Fruit fly (Drosophila melanogaster): ENCODE measurements around the gene CG12268.

CG12268 gene

dm6 chr3R:23942965-23943413 lies 5.2 kb downstream of the CG12268 start, which contains the start of gene Gdh (continued):
- peak; percentile 45 for TF ChIP-seq PHDP (tag; optimal IDR thresholded peaks at IDR 0.05)
- no peak for TF ChIP-seq CG12659 (GFP tag; optimal IDR thresholded peaks at IDR 0.05)
- 0 out of 2 replicates have a peak, but pooled peaks have one; percentile 46 for TF ChIP-seq bbx (GFP tag; IDR thresholded peaks at IDR 0.05; ENCODE audit: partially characterized antibody)
- no peak for TF ChIP-seq z (GFP tag; IDR thresholded peaks at IDR 0.05)
- TF ChIP-seq sqz (GFP tag; optimal IDR thresholded peaks at IDR 0.05), result peak; percentile 36
- TF ChIP-seq slbo (GFP tag; IDR thresholded peaks at IDR 0.05), result 0 out of 2 replicates have a peak, but pooled peaks have one; percentile 43
- no peak for TF ChIP-seq CG17186 (GFP tag; optimal IDR thresholded peaks at IDR 0.05)
- TF ChIP-seq Kr (GFP tag; optimal IDR thresholded peaks at IDR 0.05), result no peak
- 0 out of 2 replicates have a peak, but pooled peaks have one; percentile 22 for TF ChIP-seq GATAe (GFP tag; conservative IDR thresholded peaks at IDR 0.05)
- TF ChIP-seq scrt (GFP tag; optimal IDR thresholded peaks at IDR 0.05), result peak; percentile 65
- TF ChIP-seq shn (GFP tag; optimal IDR thresholded peaks at IDR 0.05), result no peak
- TF ChIP-seq pfk (GFP tag; optimal IDR thresholded peaks at IDR 0.05), result peak; percentile 38
- TF ChIP-seq oc (tag; optimal IDR thresholded peaks at IDR 0.05), result peak; percentile 56
- TF ChIP-seq dysf (GFP tag; IDR thresholded peaks at IDR 0.05), result 0 out of 3 replicates have a peak, but pooled peaks have one; percentile 18
- TF ChIP-seq lab (GFP tag; optimal IDR thresholded peaks at IDR 0.05), result peak; percentile 72
- TF ChIP-seq dan (GFP tag; IDR thresholded peaks at IDR 0.05), result no peak
- peak; percentile 35 for TF ChIP-seq CG12769 (tag; optimal IDR thresholded peaks at IDR 0.05)
- TF ChIP-seq Pdp1 (GFP tag; optimal IDR thresholded peaks at IDR 0.05), result peak in 1 of 2 experiments; percentile 23
- no peak for TF ChIP-seq CG6689 (GFP tag; IDR thresholded peaks at IDR 0.05)
- TF ChIP-seq MESR4 (GFP tag; optimal IDR thresholded peaks at IDR 0.05), result peak; percentile 18
- TF ChIP-seq CG12236 (GFP tag; optimal IDR thresholded peaks at IDR 0.05), result no peak
- no peak for TF ChIP-seq esg (GFP tag; conservative IDR thresholded peaks at IDR 0.05)
- peak; percentile 35 for TF ChIP-seq CG10147 (GFP tag; optimal IDR thresholded peaks at IDR 0.05)
- TF ChIP-seq lilli (GFP tag; optimal IDR thresholded peaks at IDR 0.05), result peak; percentile 62
- no peak for TF ChIP-seq toy (GFP tag; IDR thresholded peaks at IDR 0.05)
- no peak for TF ChIP-seq CG3838 (GFP tag; optimal IDR thresholded peaks at IDR 0.05)
- no peak for TF ChIP-seq Hr51 (GFP tag; optimal IDR thresholded peaks at IDR 0.05)
- no peak for TF ChIP-seq CG5180 (GFP tag; optimal IDR thresholded peaks at IDR 0.05)
- TF ChIP-seq CG18619 (GFP tag; optimal IDR thresholded peaks at IDR 0.05), result no peak
- no peak for TF ChIP-seq CG15011 (GFP tag; optimal IDR thresholded peaks at IDR 0.05)
- TF ChIP-seq jing (GFP tag; optimal IDR thresholded peaks at IDR 0.05), result no peak
- no peak for TF ChIP-seq emc (GFP tag; optimal IDR thresholded peaks at IDR 0.05)
- TF ChIP-seq Drgx (GFP tag; IDR thresholded peaks at IDR 0.05), result peak; percentile 51
- TF ChIP-seq hb (GFP tag; IDR thresholded peaks at IDR 0.05; ENCODE audit: partially characterized antibody), result no peak
- TF ChIP-seq pros (GFP tag; optimal IDR thresholded peaks at IDR 0.05), result no peak
- no peak for TF ChIP-seq CG4820 (GFP tag; optimal IDR thresholded peaks at IDR 0.05)
- no peak for TF ChIP-seq al (GFP tag; IDR thresholded peaks at IDR 0.05)
- peak; percentile 68 for TF ChIP-seq sug (tag; optimal IDR thresholded peaks at IDR 0.05)
- no peak for TF ChIP-seq CG9215 (GFP tag; IDR thresholded peaks at IDR 0.05)
- no peak for TF ChIP-seq Hr3 (GFP tag; optimal IDR thresholded peaks at IDR 0.05)
- TF ChIP-seq Dad (GFP tag; optimal IDR thresholded peaks at IDR 0.05), result no peak
- TF ChIP-seq cad (GFP tag; optimal IDR thresholded peaks at IDR 0.05), result no peak
- TF ChIP-seq sens-2 (GFP tag; IDR thresholded peaks at IDR 0.05), result no peak
- TF ChIP-seq chn (GFP tag; optimal IDR thresholded peaks at IDR 0.05), result no peak
- peak; percentile 60; the same call in 1 of the 2 replicates for TF ChIP-seq amos (GFP tag; IDR thresholded peaks at IDR 0.05; ENCODE audit: partially characterized antibody)
- no peak for TF ChIP-seq CG8089 (GFP tag; optimal IDR thresholded peaks at IDR 0.05)
- no peak for TF ChIP-seq CG12942 (GFP tag; optimal IDR thresholded peaks at IDR 0.05)
- no peak for TF ChIP-seq otp (GFP tag; IDR thresholded peaks at IDR 0.05)
- TF ChIP-seq fd3F (GFP tag; optimal IDR thresholded peaks at IDR 0.05), result no peak
- TF ChIP-seq kah (GFP tag; optimal IDR thresholded peaks at IDR 0.05), result peak; percentile 26

Data from whole organism, embryonic.